Fruit fly (Drosophila melanogaster): ENCODE measurements around the gene CG17991.

Gene CG17991

DNA sequence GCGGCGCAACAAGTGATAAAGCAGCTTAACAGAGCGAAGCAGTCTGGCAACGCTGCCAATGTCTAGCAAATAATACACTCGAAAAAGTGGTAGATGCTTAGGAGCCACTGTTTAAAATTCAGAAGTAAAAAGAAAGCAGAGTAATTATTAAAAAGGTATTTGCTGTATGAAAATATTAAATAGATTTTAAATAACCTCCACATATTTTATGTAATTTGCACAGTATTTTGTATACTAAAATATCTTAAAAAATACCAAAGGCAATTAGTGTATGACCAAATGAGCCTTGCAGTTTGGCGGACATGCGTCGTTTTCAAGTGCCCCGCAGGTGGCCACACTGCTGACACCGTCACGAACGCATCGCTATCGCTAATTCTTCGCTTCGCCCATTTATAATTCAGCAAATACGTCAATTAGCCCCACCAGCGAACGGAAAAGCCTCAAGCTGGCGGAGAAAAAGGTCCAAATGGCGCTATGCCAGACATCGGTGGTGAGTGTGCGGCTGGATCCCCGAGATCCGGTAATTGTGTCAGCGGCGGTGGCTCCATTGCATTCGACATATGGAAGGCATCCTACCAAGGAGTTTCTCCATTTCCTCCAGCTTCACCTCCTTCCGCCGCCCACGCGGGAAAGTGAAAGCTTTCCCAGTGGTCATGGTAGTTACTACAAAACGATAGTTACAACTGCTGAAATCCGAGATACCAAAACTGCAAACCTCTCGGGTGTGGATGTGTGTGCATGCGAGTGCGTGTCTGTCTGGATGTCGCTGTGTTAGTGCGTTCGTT lies 12.3 kb downstream of the CG17991 start, which contains the start of gene pll (continued):
- TF ChIP-seq chif (GFP tag; optimal IDR thresholded peaks at IDR 0.05) (peak; percentile 69 to 74), Drgx (GFP tag; IDR thresholded peaks at IDR 0.05) (peak; percentile 90), CG1024 (GFP tag; IDR thresholded peaks at IDR 0.05) (peak; percentile 84), CrebB (tag; optimal IDR thresholded peaks at IDR 0.05) (peak; percentile 40), CG3163 (GFP tag; optimal IDR thresholded peaks at IDR 0.05) (peak; percentile 29), disco-r (GFP tag; optimal IDR thresholded peaks at IDR 0.05) (no peak), kay (GFP tag; optimal IDR thresholded peaks at IDR 0.05) (peak; percentile 65), org-1 (GFP tag; optimal IDR thresholded peaks at IDR 0.05) (peak; percentile 17), tin (GFP tag; optimal IDR thresholded peaks at IDR 0.05) (peak; percentile 79), HLH4C (GFP tag; IDR thresholded peaks at IDR 0.05; ENCODE audit: partially characterized antibody) (peak; percentile 51; the same call in 1 of the 3 replicates), Meics (GFP tag; optimal IDR thresholded peaks at IDR 0.05) (peak; percentile 76), zf30C (GFP tag; optimal IDR thresholded peaks at IDR 0.05) (peak; percentile 90), CG16779 (GFP tag; IDR thresholded peaks at IDR 0.05) (peak; percentile 86), pan (optimal IDR thresholded peaks at IDR 0.05) (no peak), pan (GFP tag; optimal IDR thresholded peaks at IDR 0.05 in 1 of 2, IDR thresholded peaks at IDR 0.05 in 1 of 2) (peak in 1 of 2 experiments; percentile 94), pho (GFP tag; optimal IDR thresholded peaks at IDR 0.05) (peak; percentile 78), hb (GFP tag; IDR thresholded peaks at IDR 0.05; ENCODE audit: partially characterized antibody) (no peak), CG3065 (GFP tag; optimal IDR thresholded peaks at IDR 0.05) (peak; percentile 48), schlank (tag; optimal IDR thresholded peaks at IDR 0.05) (peak; percentile 50), E2f1 (GFP tag; IDR thresholded peaks at IDR 0.05) (peak; percentile 90), CG31365 (tag; optimal IDR thresholded peaks at IDR 0.05) (no peak), Six4 (GFP tag; optimal IDR thresholded peaks at IDR 0.05) (peak; percentile 71), CG15514 (GFP tag; optimal IDR thresholded peaks at IDR 0.05) (peak; percentile 79), Bgb (GFP tag; IDR thresholded peaks at IDR 0.05; ENCODE audit: partially characterized antibody) (peak; percentile 66), CG1792 (GFP tag; optimal IDR thresholded peaks at IDR 0.05) (peak; percentile 26), CG11560 (tag; IDR thresholded peaks at IDR 0.05) (peak; percentile 58; the same call in 1 of the 3 replicates), jumu (GFP tag; optimal IDR thresholded peaks at IDR 0.05) (peak; percentile 47), Bteb2 (GFP tag; optimal IDR thresholded peaks at IDR 0.05) (peak; percentile 81), MTF-1 (GFP tag; optimal IDR thresholded peaks at IDR 0.05; ENCODE audit: borderline replicate concordance) (peak; percentile 60), HLH3B (GFP tag; IDR thresholded peaks at IDR 0.05) (peak; percentile 89), HmgD (GFP tag; optimal IDR thresholded peaks at IDR 0.05) (peak; percentile 63), trem (tag; optimal IDR thresholded peaks at IDR 0.05) (peak; percentile 93), CG12155 (GFP tag; optimal IDR thresholded peaks at IDR 0.05) (peak; percentile 83), CG14710 (tag; optimal IDR thresholded peaks at IDR 0.05) (peak; percentile 86), gcm2 (GFP tag; optimal IDR thresholded peaks at IDR 0.05) (peak; percentile 54), CG3995 (GFP tag; optimal IDR thresholded peaks at IDR 0.05) (peak; percentile 43), CG30020 (tag; optimal IDR thresholded peaks at IDR 0.05) (no peak), oc (tag; optimal IDR thresholded peaks at IDR 0.05) (peak; percentile 69), chn (GFP tag; optimal IDR thresholded peaks at IDR 0.05) (peak; percentile 63), CG16815 (GFP tag; optimal IDR thresholded peaks at IDR 0.05) (peak; percentile 64), CG30431 (GFP tag; optimal IDR thresholded peaks at IDR 0.05) (peak; percentile 48), CG7786 (GFP tag; optimal IDR thresholded peaks at IDR 0.05) (peak; percentile 57), Dek (tag; optimal IDR thresholded peaks at IDR 0.05) (peak; percentile 78), C15 (GFP tag; IDR thresholded peaks at IDR 0.05) (0 out of 3 replicates have a peak, but pooled peaks have one; percentile 47), CG15269 (tag; optimal IDR thresholded peaks at IDR 0.05) (peak; percentile 87), ci (GFP tag; IDR thresholded peaks at IDR 0.05) (peak; percentile 91), CG11085 (GFP tag; IDR thresholded peaks at IDR 0.05) (peak; percentile 77; the same call in 1 of the 2 replicates), CG6813 (GFP tag; optimal IDR thresholded peaks at IDR 0.05) (peak; percentile 39), CG17568 (GFP tag; optimal IDR thresholded peaks at IDR 0.05) (no peak)
